Worm (Caenorhabditis elegans) whole organism, L1 larva: Measurements from ENCODE around the gene C54D10.9.

Experiments used
- Y116A8C.19 ChIP-seq: sonication (generic microtip); optimal IDR thresholded peaks from 2 replicates; lab custom pipeline; 2016; ENCODE audit warnings: missing compliant biosample characterization, missing genetic modification characterization, borderline replicate concordance
- ama-1 ChIP-seq: fragments of 150-350 bp; optimal IDR thresholded peaks from 2 replicates; lab custom pipeline; 2014
- blmp-1 ChIP-seq: fragments of 150-350 bp; optimal IDR thresholded peaks from 2 replicates; lab custom pipeline; 2014; ENCODE audit warnings: missing biosample characterization, missing genetic modification characterization
- ceh-8 ChIP-seq: fragments of 200-800 bp; sonication (Bioruptor generic); optimal IDR thresholded peaks from 2 replicates; lab custom pipeline; 2018; ENCODE audit warnings: mild to moderate bottlenecking, missing genetic modification characterization, moderate library complexity, missing compliant biosample characterization
- ceh-82 ChIP-seq, 3 experiments: fragments of 150-350 bp in 1 of 3; sonication (generic microtip) in 2 of 3; optimal IDR thresholded peaks; 2 replicates each; lab custom pipeline; 2014 to 2017; ENCODE audit warnings: missing biosample characterization in 3 of 3, missing genetic modification characterization in 3 of 3
- ces-1 ChIP-seq: fragments of 150-350 bp; optimal IDR thresholded peaks from 2 replicates; lab custom pipeline; 2014; ENCODE audit warnings: missing biosample characterization, missing genetic modification reagents, missing genetic modification characterization
- dpl-1 ChIP-seq, 3 experiments: fragments of 150-350 bp in 2 of 3; sonication (generic microtip) in 1 of 3; optimal IDR thresholded peaks; 2 replicates each; lab custom pipeline; 2014 to 2017; ENCODE audit warnings: missing biosample characterization in 3 of 3, missing genetic modification characterization in 3 of 3, missing genetic modification reagents in 3 of 3
- dsc-1 ChIP-seq: sonication (generic microtip); optimal IDR thresholded peaks from 2 replicates; lab custom pipeline; 2016; ENCODE audit warnings: mild to moderate bottlenecking, missing genetic modification characterization, missing compliant biosample characterization
- efl-3 ChIP-seq: fragments of 200-800 bp; sonication (Bioruptor generic); optimal IDR thresholded peaks from 2 replicates; lab custom pipeline; 2018; ENCODE audit warnings: mild to moderate bottlenecking, missing genetic modification characterization, missing compliant biosample characterization
- elt-2 ChIP-seq: sonication (generic microtip); optimal IDR thresholded peaks from 2 replicates; lab custom pipeline; 2016; ENCODE audit warnings: missing genetic modification characterization, mild to moderate bottlenecking, inconsistent platforms, missing compliant biosample characterization, missing genetic modification reagents
- elt-3 ChIP-seq, 6 experiments: fragments of 150-350 bp in 1 of 6; sonication (generic microtip); optimal IDR thresholded peaks; 2 replicates each; lab custom pipeline; 2017 to 2018; ENCODE audit warnings: missing biosample characterization in 6 of 6, missing genetic modification characterization in 6 of 6, inconsistent platforms in 1 of 6
- fkh-4 ChIP-seq: sonication (generic microtip); optimal IDR thresholded peaks from 2 replicates; lab custom pipeline; 2016; ENCODE audit warnings: missing compliant biosample characterization, missing genetic modification characterization, borderline replicate concordance
- fkh-8 ChIP-seq: sonication (generic microtip); optimal IDR thresholded peaks from 2 replicates; lab custom pipeline; 2016; ENCODE audit warnings: mild to moderate bottlenecking, missing genetic modification characterization, missing compliant biosample characterization
- grh-1 ChIP-seq: fragments of 200-800 bp; sonication (Bioruptor generic); IDR thresholded peaks from 2 replicates; pipeline ENCODE4 v1.3.6; 2022; ENCODE audit warnings: missing genetic modification reagents, missing genetic modification characterization, missing compliant biosample characterization
- hlh-17 ChIP-seq: fragments of 200-800 bp; sonication (Bioruptor generic); optimal IDR thresholded peaks from 2 replicates; lab custom pipeline; 2018; ENCODE audit warnings: missing genetic modification characterization, mild to moderate bottlenecking, missing compliant biosample characterization, moderate library complexity, borderline replicate concordance
- hlh-4 ChIP-seq: sonication (generic microtip); optimal IDR thresholded peaks from 2 replicates; lab custom pipeline; 2016; ENCODE audit warnings: mild to moderate bottlenecking, missing genetic modification characterization, missing compliant biosample characterization
- hpl-2 ChIP-seq: fragments of 150-350 bp; optimal IDR thresholded peaks from 2 replicates; lab custom pipeline; 2014; ENCODE audit warnings: missing biosample characterization, missing genetic modification reagents, missing genetic modification characterization
- isw-1 ChIP-seq: fragments of 200-800 bp; sonication (Bioruptor generic); IDR thresholded peaks from 2 replicates; pipeline ENCODE4 v1.3.6; 2022; ENCODE audit warnings: missing genetic modification characterization, missing compliant biosample characterization
- lin-14 ChIP-seq: fragments of 200-800 bp; sonication (Bioruptor generic); optimal IDR thresholded peaks from 2 replicates; lab custom pipeline; 2018; ENCODE audit warnings: mild to moderate bottlenecking, missing genetic modification characterization, moderate library complexity, missing compliant biosample characterization
- lin-15B ChIP-seq: fragments of 150-350 bp; sonication (generic microtip); optimal IDR thresholded peaks from 3 replicates; lab custom pipeline; 2014; ENCODE audit warnings: missing biosample characterization, missing genetic modification characterization
- lin-35 ChIP-seq, 2 experiments: fragments of 150-350 bp; optimal IDR thresholded peaks; 2 replicates each; lab custom pipeline; 2014; ENCODE audit warnings: missing biosample characterization in 2 of 2, missing genetic modification characterization in 2 of 2, missing genetic modification reagents in 2 of 2
- lin-39 ChIP-seq: fragments of 150-350 bp; optimal IDR thresholded peaks from 2 replicates; lab custom pipeline; 2014; ENCODE audit warnings: missing biosample characterization, missing genetic modification reagents, missing genetic modification characterization
- lir-3 ChIP-seq: sonication (generic microtip); optimal IDR thresholded peaks from 2 replicates; lab custom pipeline; 2016; ENCODE audit warnings: mild to moderate bottlenecking, missing genetic modification characterization, moderate library complexity, missing compliant biosample characterization; ENCODE audit not compliant: poor library complexity
- mab-9 ChIP-seq: fragments of 200-800 bp; sonication (Bioruptor generic); IDR thresholded peaks from 2 replicates; pipeline ENCODE4 v1.3.6; 2022; ENCODE audit warnings: missing genetic modification reagents, missing genetic modification characterization, missing compliant biosample characterization
- mdl-1 ChIP-seq, 2 experiments: fragments of 150-350 bp; optimal IDR thresholded peaks; 2 replicates each; lab custom pipeline; 2014 to 2017; ENCODE audit warnings: missing biosample characterization in 2 of 2, missing genetic modification characterization in 2 of 2, inconsistent platforms in 1 of 2
- mef-2 ChIP-seq: fragments of 150-350 bp; optimal IDR thresholded peaks from 2 replicates; lab custom pipeline; 2014; ENCODE audit warnings: missing biosample characterization, missing genetic modification characterization
- mep-1 ChIP-seq: fragments of 150-350 bp; optimal IDR thresholded peaks from 2 replicates; lab custom pipeline; 2014; ENCODE audit warnings: missing biosample characterization, missing genetic modification characterization
- nhr-12 ChIP-seq: sonication (generic microtip); optimal IDR thresholded peaks from 2 replicates; lab custom pipeline; 2017; ENCODE audit warnings: missing biosample characterization, missing genetic modification characterization
- nhr-19 ChIP-seq: fragments of 200-800 bp; sonication (Bioruptor generic); conservative IDR thresholded peaks from 2 replicates; pipeline ENCODE4 v1.3.6; 2022; ENCODE audit warnings: missing genetic modification characterization, missing compliant biosample characterization
- nhr-71 ChIP-seq: sonication (generic microtip); optimal IDR thresholded peaks from 2 replicates; lab custom pipeline; 2016; ENCODE audit warnings: mild to moderate bottlenecking, missing genetic modification characterization, moderate library complexity, missing compliant biosample characterization
- nhr-76 ChIP-seq: sonication (generic microtip); optimal IDR thresholded peaks from 2 replicates; lab custom pipeline; 2017; ENCODE audit warnings: missing biosample characterization, missing genetic modification characterization
- nhr-85 ChIP-seq: sonication (generic microtip); peaks from one replicate; lab custom pipeline; 2016; ENCODE audit warnings: missing genetic modification characterization, inconsistent platforms, missing compliant biosample characterization
- nhr-90 ChIP-seq: sonication (generic microtip); optimal IDR thresholded peaks from 2 replicates; lab custom pipeline; 2016; ENCODE audit warnings: mild to moderate bottlenecking, missing genetic modification characterization, missing compliant biosample characterization; ENCODE audit not compliant: poor library complexity
- pag-3 ChIP-seq: sonication (generic microtip); optimal IDR thresholded peaks from 2 replicates; lab custom pipeline; 2017; ENCODE audit warnings: missing genetic modification characterization, mild to moderate bottlenecking, missing compliant biosample characterization, antibody characterized with exemption, borderline replicate concordance; ENCODE audit not compliant: insufficient read depth
- pax-3 ChIP-seq: fragments of 200-800 bp; sonication (Bioruptor generic); optimal IDR thresholded peaks from 2 replicates; lab custom pipeline; 2018; ENCODE audit warnings: mild to moderate bottlenecking, missing genetic modification characterization, moderate library complexity, missing compliant biosample characterization
- rnt-1 ChIP-seq: sonication (generic microtip); optimal IDR thresholded peaks from 2 replicates; lab custom pipeline; 2016; ENCODE audit warnings: mild to moderate bottlenecking, missing genetic modification characterization, moderate library complexity, missing compliant biosample characterization
- skn-1 ChIP-seq: fragments of 150-350 bp; optimal IDR thresholded peaks from 2 replicates; lab custom pipeline; 2014; ENCODE audit warnings: missing biosample characterization, missing genetic modification characterization
- snpc-4 ChIP-seq: fragments of 150-350 bp; optimal IDR thresholded peaks from 2 replicates; lab custom pipeline; 2014; ENCODE audit warnings: missing biosample characterization, missing genetic modification characterization
- snu-23 ChIP-seq: sonication (generic microtip); optimal IDR thresholded peaks from 2 replicates; lab custom pipeline; 2016; ENCODE audit warnings: missing genetic modification characterization, missing compliant biosample characterization
- sptf-1 ChIP-seq: fragments of 150-350 bp; optimal IDR thresholded peaks from 2 replicates; lab custom pipeline; 2014; ENCODE audit warnings: missing biosample characterization, missing genetic modification characterization
- sup-37 ChIP-seq: fragments of 200-800 bp; sonication (Bioruptor generic); optimal IDR thresholded peaks from 2 replicates; lab custom pipeline; 2018; ENCODE audit warnings: mild to moderate bottlenecking, missing genetic modification characterization, missing compliant biosample characterization
- swsn-7 ChIP-seq: sonication (generic microtip); optimal IDR thresholded peaks from 2 replicates; lab custom pipeline; 2016; ENCODE audit warnings: missing genetic modification characterization, missing compliant biosample characterization
- unc-130 ChIP-seq: fragments of 150-350 bp; optimal IDR thresholded peaks from 2 replicates; lab custom pipeline; 2017; ENCODE audit warnings: missing biosample characterization, missing genetic modification characterization, inconsistent platforms
- unc-30 ChIP-seq: sonication (generic microtip); optimal IDR thresholded peaks from 2 replicates; lab custom pipeline; 2017; ENCODE audit warnings: missing biosample characterization, missing genetic modification characterization
- unc-62 ChIP-seq: fragments of 150-350 bp; optimal IDR thresholded peaks from 2 replicates; lab custom pipeline; 2014; ENCODE audit warnings: missing biosample characterization, missing genetic modification reagents, missing genetic modification characterization
- unc-98 ChIP-seq: fragments of 200-800 bp; sonication (Bioruptor generic); IDR thresholded peaks from 2 replicates; pipeline ENCODE4 v1.3.6; 2022; ENCODE audit warnings: missing genetic modification characterization, missing compliant biosample characterization
- ztf-11 ChIP-seq, 2 experiments: sonication (generic microtip); optimal IDR thresholded peaks; 2 replicates each; lab custom pipeline; 2016 to 2017; ENCODE audit warnings: missing genetic modification characterization in 2 of 2, missing biosample characterization in 1 of 2, missing compliant biosample characterization in 1 of 2

The C54D10.9 gene

DNA sequence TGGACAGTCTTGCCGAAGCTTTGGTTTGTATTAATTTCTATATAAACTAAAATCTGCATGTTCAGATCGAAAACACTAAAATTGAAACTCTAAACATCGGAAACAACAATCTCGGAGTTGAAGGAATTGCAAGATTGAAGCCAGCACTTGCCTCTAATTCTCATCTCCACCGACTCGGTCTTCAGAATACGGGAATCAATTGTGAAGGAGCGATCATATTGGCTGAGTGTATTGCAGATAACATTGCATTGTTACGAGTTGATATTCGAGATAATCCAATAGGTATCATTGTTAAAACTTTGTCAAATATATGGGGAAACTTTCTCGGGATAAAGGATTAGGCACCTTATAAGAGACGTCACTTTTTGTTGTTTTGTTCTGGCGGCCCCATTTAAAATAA lies 23.4 kb downstream of the C54D10.9 start:
- no peak for TF ChIP-seq ces-1
- TF ChIP-seq snpc-4 (tag; lab: Kevin White, UChicago) = no peak
- no peak for TF ChIP-seq efl-3 (GFP tag; lab: Kevin White, UChicago)
- TF ChIP-seq dsc-1 = no peak
- no peak for TF ChIP-seq elt-3 (tag; optimal IDR thresholded peaks at IDR 0.05; lab: Kevin White, UChicago)
- TF ChIP-seq hlh-17 (GFP tag; lab: Kevin White, UChicago) = no peak
- no peak for TF ChIP-seq nhr-90 (tag; lab: Kevin White, UChicago)
- no peak for TF ChIP-seq sup-37 (GFP tag; lab: Kevin White, UChicago)
- no peak for TF ChIP-seq unc-30
- TF ChIP-seq nhr-71 = no peak
- TF ChIP-seq mab-9 = no peak
- TF ChIP-seq lin-14 (GFP tag; lab: Kevin White, UChicago) = no peak
- no peak for TF ChIP-seq swsn-7 (tag; lab: Kevin White, UChicago)
- TF ChIP-seq sptf-1 = no peak

ce11 chrV:12475360-12475759 lies 28.4 kb downstream of the C54D10.9 start:
- TF ChIP-seq lin-35 (GFP tag; optimal IDR thresholded peaks at IDR 0.05; lab: Kevin White, UChicago) = peak in 1 of 2 experiments; percentile 13
- TF ChIP-seq elt-2 = peak; percentile 74
- TF ChIP-seq sup-37 (GFP tag; lab: Kevin White, UChicago) = no peak
- TF ChIP-seq lin-15B (tag; lab: Kevin White, UChicago) = no peak
- no peak for TF ChIP-seq mef-2 (tag; lab: Kevin White, UChicago)
- TF ChIP-seq ama-1 (lab: Kevin White, UChicago) = no peak
- no peak for TF ChIP-seq nhr-12 (tag; lab: Kevin White, UChicago)
- no peak for TF ChIP-seq mep-1 (tag; lab: Kevin White, UChicago)

ce11 chrV:12477139-12477538 lies 30.2 kb downstream of the C54D10.9 start:
- TF ChIP-seq fkh-8 (tag; lab: Kevin White, UChicago) = no peak
- TF ChIP-seq dsc-1 = no peak
- TF ChIP-seq mdl-1 (tag; optimal IDR thresholded peaks at IDR 0.05; lab: Kevin White, UChicago) = no peak
- no peak for TF ChIP-seq isw-1 (GFP tag; lab: Robert Waterston, UW)
- no peak for TF ChIP-seq hpl-2
- no peak for TF ChIP-seq fkh-4 (tag; lab: Kevin White, UChicago)
- TF ChIP-seq unc-62 (GFP tag; lab: Kevin White, UChicago) = no peak
- no peak for TF ChIP-seq unc-98
- TF ChIP-seq elt-2 = no peak
- TF ChIP-seq nhr-85 (tag; lab: Kevin White, UChicago) = no peak
- TF ChIP-seq nhr-71 = peak; percentile 41
- no peak for TF ChIP-seq skn-1 (tag; lab: Kevin White, UChicago)
- TF ChIP-seq pax-3 (tag; lab: Kevin White, UChicago) = no peak
- TF ChIP-seq unc-130 (tag; lab: Kevin White, UChicago) = peak; percentile 10
- TF ChIP-seq lin-15B (tag; lab: Kevin White, UChicago) = no peak
- no peak for TF ChIP-seq ceh-8 (GFP tag; lab: Kevin White, UChicago)
- TF ChIP-seq pag-3 (tag; lab: Kevin White, UChicago) = peak; percentile 99
- TF ChIP-seq sptf-1 = no peak
- no peak for TF ChIP-seq Y116A8C.19 (tag; lab: Kevin White, UChicago)
- TF ChIP-seq ztf-11 (tag; optimal IDR thresholded peaks at IDR 0.05; lab: Kevin White, UChicago) = no peak
- peak; percentile 23 for TF ChIP-seq snu-23 (GFP tag; lab: Kevin White, UChicago)
- no peak for TF ChIP-seq ceh-82 (tag; optimal IDR thresholded peaks at IDR 0.05; lab: Kevin White, UChicago)
- TF ChIP-seq rnt-1 (tag; lab: Kevin White, UChicago) = peak; percentile 61
- no peak for TF ChIP-seq lir-3 (tag; lab: Kevin White, UChicago)
- TF ChIP-seq dpl-1 (GFP tag; optimal IDR thresholded peaks at IDR 0.05; lab: Kevin White, UChicago) = no peak
- TF ChIP-seq mep-1 (tag; lab: Kevin White, UChicago) = no peak
- TF ChIP-seq nhr-76 (tag; lab: Kevin White, UChicago) = no peak
- TF ChIP-seq blmp-1 (tag; lab: Kevin White, UChicago) = no peak
- no peak for TF ChIP-seq hlh-4 (tag; lab: Kevin White, UChicago)
- TF ChIP-seq grh-1 = no peak
- no peak for TF ChIP-seq lin-39
- TF ChIP-seq lin-35 (GFP tag; optimal IDR thresholded peaks at IDR 0.05; lab: Kevin White, UChicago) = peak in 1 of 2 experiments; percentile 9
- TF ChIP-seq elt-3 (tag; optimal IDR thresholded peaks at IDR 0.05; lab: Kevin White, UChicago) = no peak
- TF ChIP-seq nhr-19 (GFP tag; lab: Robert Waterston, UW) = 0 out of 2 replicates have a peak, but pooled peaks have one; percentile 10
- TF ChIP-seq lin-14 (GFP tag; lab: Kevin White, UChicago) = peak; percentile 70
